Fruit fly (Drosophila melanogaster): ENCODE data around the gene CG18549.

The CG18549 gene

DNA sequence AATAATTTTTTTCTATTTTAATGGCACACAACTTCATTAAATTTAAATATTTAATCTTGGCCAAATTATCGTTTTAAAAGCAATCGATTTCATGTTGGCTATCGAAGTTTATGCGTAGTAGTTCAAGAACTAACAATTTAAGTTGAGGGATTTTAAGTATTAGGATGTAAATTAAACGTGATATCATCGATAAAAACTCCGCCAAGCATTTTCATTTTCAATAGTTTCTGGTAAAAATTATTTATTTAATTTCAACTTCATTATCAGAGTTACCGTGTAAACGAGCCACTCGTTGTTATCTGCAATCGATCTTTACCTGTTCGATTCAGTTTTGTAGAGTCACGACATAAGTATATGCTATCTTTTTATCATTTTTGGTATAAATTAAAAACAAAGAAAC is 46.2 kb upstream of the CG18549 start (continued):
- TF ChIP-seq HLH3B (GFP tag; IDR thresholded peaks at IDR 0.05), result peak; percentile 97
- peak; percentile 93 for TF ChIP-seq vfl (GFP tag; optimal IDR thresholded peaks at IDR 0.05)
- peak; percentile 80; the same call in 1 of the 2 replicates for TF ChIP-seq CG9215 (GFP tag; IDR thresholded peaks at IDR 0.05)
- TF ChIP-seq CG4707 (GFP tag; optimal IDR thresholded peaks at IDR 0.05), result peak; percentile 94
- TF ChIP-seq gce (GFP tag; IDR thresholded peaks at IDR 0.05), result peak; percentile 97
- TF ChIP-seq Ravus (GFP tag; IDR thresholded peaks at IDR 0.05), result peak; percentile 86
- TF ChIP-seq Lpt (GFP tag; optimal IDR thresholded peaks at IDR 0.05), result no peak
- peak; percentile 99 for TF ChIP-seq mirr (GFP tag; optimal IDR thresholded peaks at IDR 0.05)
- peak; percentile 97 for TF ChIP-seq Dek (tag; optimal IDR thresholded peaks at IDR 0.05)
- peak; percentile 94 for TF ChIP-seq CG5953 (GFP tag; IDR thresholded peaks at IDR 0.05)
- peak; percentile 75; the same call in 2 of the 3 replicates for TF ChIP-seq CG6175 (GFP tag; IDR thresholded peaks at IDR 0.05)
- peak; percentile 99 for TF ChIP-seq CG12391 (tag; optimal IDR thresholded peaks at IDR 0.05)
- TF ChIP-seq fd102C (GFP tag; optimal IDR thresholded peaks at IDR 0.05), result peak; percentile 92
- no peak for TF ChIP-seq Opbp (GFP tag; IDR thresholded peaks at IDR 0.05; ENCODE audit: partially characterized antibody)
- peak; percentile 91 for TF ChIP-seq Hr3 (GFP tag; optimal IDR thresholded peaks at IDR 0.05)
- no peak for TF ChIP-seq inv (GFP tag; IDR thresholded peaks at IDR 0.05; ENCODE audit: partially characterized antibody)
- no peak for TF ChIP-seq h (optimal IDR thresholded peaks at IDR 0.05)
- TF ChIP-seq Deaf1 (tag; optimal IDR thresholded peaks at IDR 0.05), result peak; percentile 91
- peak; percentile 99 for TF ChIP-seq nmo (GFP tag; optimal IDR thresholded peaks at IDR 0.05)
- TF ChIP-seq bbx (GFP tag; IDR thresholded peaks at IDR 0.05; ENCODE audit: partially characterized antibody), result no peak
- peak; percentile 99 for TF ChIP-seq CoRest (tag; optimal IDR thresholded peaks at IDR 0.05)
- TF ChIP-seq ewg (GFP tag; optimal IDR thresholded peaks at IDR 0.05), result peak; percentile 90
- peak; percentile 100 for TF ChIP-seq CG18476 (GFP tag; optimal IDR thresholded peaks at IDR 0.05)
- TF ChIP-seq CG4424 (GFP tag; optimal IDR thresholded peaks at IDR 0.05), result peak; percentile 99
- TF ChIP-seq kah (GFP tag; optimal IDR thresholded peaks at IDR 0.05), result peak; percentile 97
- TF ChIP-seq sug (tag; optimal IDR thresholded peaks at IDR 0.05), result peak; percentile 97
- TF ChIP-seq CG7372 (GFP tag; IDR thresholded peaks at IDR 0.05), result peak; percentile 97
- TF ChIP-seq CG12236 (GFP tag; optimal IDR thresholded peaks at IDR 0.05), result peak; percentile 91
- TF ChIP-seq CG32532 (GFP tag; IDR thresholded peaks at IDR 0.05), result peak; percentile 96
- TF ChIP-seq Fer1 (GFP tag; optimal IDR thresholded peaks at IDR 0.05), result peak; percentile 98
- TF ChIP-seq CG15601 (tag; optimal IDR thresholded peaks at IDR 0.05), result peak; percentile 98
- peak; percentile 100 for TF ChIP-seq CG10147 (GFP tag; optimal IDR thresholded peaks at IDR 0.05)
- peak; percentile 98 for TF ChIP-seq CG12104 (GFP tag; optimal IDR thresholded peaks at IDR 0.05)
- TF ChIP-seq NK7.1 (GFP tag; optimal IDR thresholded peaks at IDR 0.05), result peak; percentile 95
- no peak for TF ChIP-seq ato (GFP tag; IDR thresholded peaks at IDR 0.05; ENCODE audit: partially characterized antibody)
- TF ChIP-seq Poxn (GFP tag; IDR thresholded peaks at IDR 0.05), result peak; percentile 54
- TF ChIP-seq Nf-YB (GFP tag; optimal IDR thresholded peaks at IDR 0.05), result peak; percentile 89
- no peak for TF ChIP-seq CG6791 (GFP tag; IDR thresholded peaks at IDR 0.05; ENCODE audit: partially characterized antibody)
- peak; percentile 96 for TF ChIP-seq CG7987 (GFP tag; optimal IDR thresholded peaks at IDR 0.05)
- peak; percentile 94 for TF ChIP-seq CG3847 (GFP tag; IDR thresholded peaks at IDR 0.05)
- TF ChIP-seq CG6683 (GFP tag; optimal IDR thresholded peaks at IDR 0.05), result peak; percentile 98
- TF ChIP-seq MBD-R2 (GFP tag; IDR thresholded peaks at IDR 0.05), result peak; percentile 94
- TF ChIP-seq gem (tag; optimal IDR thresholded peaks at IDR 0.05), result peak; percentile 99
- peak; percentile 96 for TF ChIP-seq ranshi (GFP tag; IDR thresholded peaks at IDR 0.05)
- peak; percentile 97 for TF ChIP-seq CG11695 (GFP tag; IDR thresholded peaks at IDR 0.05)
- peak; percentile 99 for TF ChIP-seq Dbx (GFP tag; IDR thresholded peaks at IDR 0.05)
- TF ChIP-seq amos (GFP tag; IDR thresholded peaks at IDR 0.05; ENCODE audit: partially characterized antibody), result no peak
- peak; percentile 94 for TF ChIP-seq Abd-B (GFP tag; optimal IDR thresholded peaks at IDR 0.05)
- TF ChIP-seq lov (optimal IDR thresholded peaks at IDR 0.05), result no peak
- peak; percentile 98 for TF ChIP-seq lov (GFP tag; IDR thresholded peaks at IDR 0.05)
- peak; percentile 95 for TF ChIP-seq CG14441 (GFP tag; IDR thresholded peaks at IDR 0.05)

All from whole organism, embryonic.